Worm (Caenorhabditis elegans) whole organism, mixed stage, embryonic: ENCODE data around the gene ran-1.

Source experiments
- M03D4.4 ChIP-seq: sonication (generic microtip); optimal IDR thresholded peaks from 2 replicates; lab custom pipeline; 2017; ENCODE audit warnings: mild to moderate bottlenecking, missing genetic modification characterization, missing compliant biosample characterization
- bed-3 ChIP-seq: fragments of 200-800 bp; sonication (Bioruptor generic); optimal IDR thresholded peaks from 3 replicates; lab custom pipeline; 2018; ENCODE audit warnings: mild to moderate bottlenecking, missing genetic modification characterization, moderate library complexity, missing compliant biosample characterization
- blmp-1 ChIP-seq: fragments of 150-350 bp; optimal IDR thresholded peaks from 2 replicates; lab custom pipeline; 2014; ENCODE audit warnings: missing biosample characterization, missing genetic modification characterization
- ceh-39 ChIP-seq: fragments of 150-350 bp; optimal IDR thresholded peaks from 2 replicates; lab custom pipeline; 2014; ENCODE audit warnings: missing biosample characterization, missing genetic modification characterization
- ceh-43 ChIP-seq: fragments of 200-800 bp; sonication (Bioruptor generic); optimal IDR thresholded peaks from 2 replicates; lab custom pipeline; 2018; ENCODE audit warnings: mild to moderate bottlenecking, missing genetic modification characterization, moderate library complexity, missing compliant biosample characterization
- ceh-83 ChIP-seq: fragments of 200-800 bp; sonication (Bioruptor generic); optimal IDR thresholded peaks from 2 replicates; lab custom pipeline; 2018; ENCODE audit warnings: mild to moderate bottlenecking, missing genetic modification characterization, missing compliant biosample characterization
- ces-1 ChIP-seq: fragments of 150-350 bp; optimal IDR thresholded peaks from 2 replicates; lab custom pipeline; 2014; ENCODE audit warnings: missing biosample characterization, missing genetic modification reagents, missing genetic modification characterization
- cnd-1 ChIP-seq: fragments of 200-800 bp; sonication (Bioruptor generic); optimal IDR thresholded peaks from 2 replicates; lab custom pipeline; 2018; ENCODE audit warnings: mild to moderate bottlenecking, missing genetic modification characterization, missing compliant biosample characterization
- drap-1 ChIP-seq: fragments of 200-800 bp; sonication (Bioruptor generic); optimal IDR thresholded peaks from 3 replicates; lab custom pipeline; 2018; ENCODE audit warnings: mild to moderate bottlenecking, missing genetic modification characterization, missing compliant biosample characterization
- elt-1 ChIP-seq: sonication (generic microtip); optimal IDR thresholded peaks from 2 replicates; lab custom pipeline; 2017; ENCODE audit warnings: missing genetic modification characterization, mild to moderate bottlenecking, missing compliant biosample characterization, antibody characterized with exemption, moderate library complexity, borderline replicate concordance; ENCODE audit not compliant: insufficient read depth
- elt-3 ChIP-seq: fragments of 150-350 bp; optimal IDR thresholded peaks from 2 replicates; lab custom pipeline; 2014; ENCODE audit warnings: missing biosample characterization, missing genetic modification characterization
- flh-1 ChIP-seq: fragments of 200-800 bp; sonication (Bioruptor generic); optimal IDR thresholded peaks from 2 replicates; lab custom pipeline; 2018; ENCODE audit warnings: mild to moderate bottlenecking, missing genetic modification characterization, moderate library complexity, missing compliant biosample characterization
- ham-2 ChIP-seq: fragments of 200-800 bp; sonication (Bioruptor generic); optimal IDR thresholded peaks from 2 replicates; lab custom pipeline; 2018; ENCODE audit warnings: mild to moderate bottlenecking, missing genetic modification characterization, missing compliant biosample characterization
- hlh-1 ChIP-seq: fragments of 150-350 bp; optimal IDR thresholded peaks from 2 replicates; lab custom pipeline; 2014; ENCODE audit warnings: missing biosample characterization, missing genetic modification reagents, missing genetic modification characterization
- lin-13 ChIP-seq: fragments of 150-350 bp; optimal IDR thresholded peaks from 2 replicates; lab custom pipeline; 2014; ENCODE audit warnings: missing biosample characterization, missing genetic modification characterization
- lin-32 ChIP-seq: fragments of 200-800 bp; sonication (Bioruptor generic); optimal IDR thresholded peaks from 2 replicates; lab custom pipeline; 2018; ENCODE audit warnings: mild to moderate bottlenecking, missing genetic modification characterization, missing compliant biosample characterization
- lsy-2 ChIP-seq: fragments of 150-350 bp; optimal IDR thresholded peaks from 2 replicates; lab custom pipeline; 2014; ENCODE audit warnings: missing biosample characterization, missing genetic modification characterization
- mab-5 ChIP-seq: fragments of 150-350 bp; optimal IDR thresholded peaks from 2 replicates; lab custom pipeline; 2014; ENCODE audit warnings: missing biosample characterization, missing genetic modification characterization
- mep-1 ChIP-seq: fragments of 150-350 bp; optimal IDR thresholded peaks from 2 replicates; lab custom pipeline; 2017; ENCODE audit warnings: missing biosample characterization, missing genetic modification reagents, missing genetic modification characterization, inconsistent platforms
- mls-2 ChIP-seq: sonication (generic microtip); optimal IDR thresholded peaks from 2 replicates; lab custom pipeline; 2016; ENCODE audit warnings: mild to moderate bottlenecking, missing genetic modification characterization, moderate library complexity, missing compliant biosample characterization
- nhr-12 ChIP-seq: fragments of 150-350 bp; optimal IDR thresholded peaks from 2 replicates; lab custom pipeline; 2014; ENCODE audit warnings: missing biosample characterization, missing genetic modification characterization
- nhr-2 ChIP-seq: fragments of 150-350 bp; optimal IDR thresholded peaks from 2 replicates; lab custom pipeline; 2014; ENCODE audit warnings: missing biosample characterization, missing genetic modification characterization
- nhr-237 ChIP-seq: fragments of 150-350 bp; optimal IDR thresholded peaks from 2 replicates; lab custom pipeline; 2014; ENCODE audit warnings: missing biosample characterization, missing genetic modification characterization
- nhr-28 ChIP-seq: fragments of 150-350 bp; optimal IDR thresholded peaks from 2 replicates; lab custom pipeline; 2014; ENCODE audit warnings: missing biosample characterization, missing genetic modification characterization
- nhr-76 ChIP-seq: sonication (generic microtip); optimal IDR thresholded peaks from 2 replicates; lab custom pipeline; 2017; ENCODE audit warnings: missing biosample characterization, missing genetic modification characterization
- pha-4 ChIP-seq: fragments of 150-350 bp; optimal IDR thresholded peaks from 2 replicates; lab custom pipeline; 2018; ENCODE audit warnings: missing biosample characterization, missing genetic modification reagents, missing genetic modification characterization
- sem-2 ChIP-seq: fragments of 200-800 bp; sonication (Bioruptor generic); optimal IDR thresholded peaks from 2 replicates; lab custom pipeline; 2018; ENCODE audit warnings: mild to moderate bottlenecking, missing genetic modification characterization, missing compliant biosample characterization
- snpc-4 ChIP-seq: fragments of 150-350 bp; optimal IDR thresholded peaks from 2 replicates; lab custom pipeline; 2014; ENCODE audit warnings: missing biosample characterization, missing genetic modification characterization
- sptf-1 ChIP-seq: sonication (generic microtip); optimal IDR thresholded peaks from 2 replicates; lab custom pipeline; 2017; ENCODE audit warnings: mild to moderate bottlenecking, missing genetic modification characterization, moderate library complexity, missing compliant biosample characterization
- tbx-8 ChIP-seq: fragments of 200-800 bp; sonication (Bioruptor generic); optimal IDR thresholded peaks from 2 replicates; lab custom pipeline; 2018; ENCODE audit warnings: mild to moderate bottlenecking, missing genetic modification characterization, moderate library complexity, missing compliant biosample characterization
- unc-120 ChIP-seq: sonication (generic microtip); optimal IDR thresholded peaks from 2 replicates; lab custom pipeline; 2017; ENCODE audit warnings: missing genetic modification characterization, missing compliant biosample characterization; ENCODE audit not compliant: poor library complexity, severe bottlenecking
- unc-39 ChIP-seq: fragments of 150-350 bp; optimal IDR thresholded peaks from 2 replicates; lab custom pipeline; 2014; ENCODE audit warnings: missing biosample characterization, missing genetic modification characterization
- unc-62 ChIP-seq: fragments of 150-350 bp; optimal IDR thresholded peaks from 2 replicates; lab custom pipeline; 2014; ENCODE audit warnings: missing biosample characterization, missing genetic modification reagents, missing genetic modification characterization
- zip-8 ChIP-seq: fragments of 150-350 bp; optimal IDR thresholded peaks from 2 replicates; lab custom pipeline; 2014; ENCODE audit warnings: missing biosample characterization, missing genetic modification characterization
- ztf-11 ChIP-seq: fragments of 150-350 bp; optimal IDR thresholded peaks from 2 replicates; lab custom pipeline; 2014; ENCODE audit warnings: missing biosample characterization, missing genetic modification characterization

The ran-1 gene

DNA sequence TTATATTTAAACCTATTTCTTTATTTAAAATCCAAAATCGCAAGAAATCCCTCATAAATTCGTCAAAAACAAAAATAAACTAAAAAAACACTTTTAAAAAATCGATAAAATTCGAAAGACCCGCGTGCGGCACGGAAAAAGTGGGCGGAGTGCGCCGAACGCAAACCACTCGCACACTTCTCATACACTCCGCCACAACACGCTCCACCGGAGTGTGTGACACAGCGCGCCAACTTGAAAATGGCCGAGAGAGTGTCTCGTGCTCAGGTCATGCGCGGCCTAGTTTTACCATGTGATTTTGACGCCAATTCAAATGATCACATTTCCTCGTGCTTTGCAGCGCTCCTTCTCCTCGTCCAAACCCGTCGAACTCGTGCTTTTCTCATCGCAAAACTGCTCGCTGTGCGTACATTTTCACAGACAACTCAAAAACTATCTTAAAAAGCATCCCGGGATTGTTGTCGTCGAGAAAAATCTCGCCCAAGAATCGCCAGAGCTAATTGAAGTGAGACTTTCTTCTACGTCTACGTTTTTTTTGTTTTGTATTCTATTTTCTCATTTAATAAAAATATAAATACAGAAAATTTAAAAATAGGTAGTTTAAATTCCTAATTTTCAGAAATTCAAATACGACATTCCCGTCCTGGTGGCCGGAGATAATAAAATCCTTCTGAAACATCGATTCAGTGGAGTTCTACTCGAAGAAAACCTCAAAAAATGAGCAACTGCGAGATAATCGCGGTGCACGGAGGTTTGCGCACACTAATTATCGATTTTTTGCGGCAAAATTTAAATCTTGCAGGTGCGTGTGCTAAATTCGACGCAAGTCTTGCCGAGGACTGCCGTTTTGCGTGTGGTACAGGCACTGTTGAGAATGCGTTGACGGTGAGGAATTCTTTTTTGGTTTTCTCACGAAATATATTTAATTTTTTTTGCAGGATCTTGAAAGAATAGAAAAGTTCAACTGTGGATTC lies 11.8 kb upstream of the ran-1 start, which contains the start of gene tasp-1:
TSS of gene tasp-1 (plus strand) at position 258 of the 974 bp plus-strand sequence.
- peak; percentile 94 for TF ChIP-seq hlh-1
- TF ChIP-seq M03D4.4 (tag; lab: Kevin White, UChicago), result peak; percentile 98
- peak; percentile 87 for TF ChIP-seq nhr-76 (tag; lab: Kevin White, UChicago)
- peak; percentile 99 for TF ChIP-seq ceh-39 (tag; lab: Kevin White, UChicago)
- TF ChIP-seq ham-2, result peak; percentile 90
- TF ChIP-seq bed-3 (GFP tag; lab: Kevin White, UChicago), result peak; percentile 88
- peak; percentile 99 for TF ChIP-seq sptf-1 (tag; lab: Kevin White, UChicago)
- peak; percentile 100 for TF ChIP-seq mep-1
- TF ChIP-seq drap-1 (GFP tag; lab: Kevin White, UChicago), result peak; percentile 99
- peak; percentile 93 for TF ChIP-seq ceh-83 (GFP tag; lab: Kevin White, UChicago)
- peak; percentile 93 for TF ChIP-seq ceh-43 (GFP tag; lab: Kevin White, UChicago)
- TF ChIP-seq flh-1 (GFP tag; lab: Kevin White, UChicago), result peak; percentile 73
- peak; percentile 99 for TF ChIP-seq ztf-11 (tag; lab: Kevin White, UChicago)
- peak; percentile 91 for TF ChIP-seq nhr-28
- TF ChIP-seq blmp-1 (tag; lab: Kevin White, UChicago), result peak; percentile 72
- TF ChIP-seq cnd-1 (tag; lab: Kevin White, UChicago), result peak; percentile 98
- TF ChIP-seq sem-2, result peak; percentile 74
- TF ChIP-seq lin-13 (tag; lab: Kevin White, UChicago), result peak; percentile 100
- TF ChIP-seq snpc-4 (tag; lab: Kevin White, UChicago), result no peak
- TF ChIP-seq unc-120 (tag; lab: Kevin White, UChicago), result peak; percentile 97
- peak; percentile 99 for TF ChIP-seq nhr-12 (tag; lab: Kevin White, UChicago)
- peak; percentile 96 for TF ChIP-seq unc-62 (GFP tag; lab: Kevin White, UChicago)
- peak; percentile 94 for TF ChIP-seq lsy-2
- TF ChIP-seq elt-3 (tag; lab: Kevin White, UChicago), result peak; percentile 88
- TF ChIP-seq nhr-237 (tag; lab: Kevin White, UChicago), result peak; percentile 99
- TF ChIP-seq lin-32, result peak; percentile 87
- TF ChIP-seq tbx-8, result peak; percentile 97
- TF ChIP-seq unc-39 (tag; lab: Kevin White, UChicago), result peak; percentile 96
- peak; percentile 72 for TF ChIP-seq elt-1 (tag; lab: Kevin White, UChicago)
- TF ChIP-seq mls-2 (tag; lab: Kevin White, UChicago), result peak; percentile 99
- peak; percentile 91 for TF ChIP-seq ces-1 (GFP tag; lab: Kevin White, UChicago)
- TF ChIP-seq nhr-2 (tag; lab: Kevin White, UChicago), result peak; percentile 71
- TF ChIP-seq mab-5 (tag; lab: Kevin White, UChicago), result peak; percentile 81
- no peak for TF ChIP-seq zip-8 (tag; lab: Kevin White, UChicago)
- peak; percentile 100 for TF ChIP-seq pha-4

ce11 chrIII:10758422-10758821 lies 10.9 kb upstream of the ran-1 start, which contains the start of gene K01G5.10:
Gene K01G5.10, minus strand, starts transcription at chrIII:10758522.
- no peak for TF ChIP-seq ceh-83 (GFP tag; lab: Kevin White, UChicago)
- no peak for TF ChIP-seq cnd-1 (tag; lab: Kevin White, UChicago)
- TF ChIP-seq drap-1 (GFP tag; lab: Kevin White, UChicago), result no peak
- TF ChIP-seq ceh-39 (tag; lab: Kevin White, UChicago), result no peak
- TF ChIP-seq snpc-4 (tag; lab: Kevin White, UChicago), result no peak
- no peak for TF ChIP-seq nhr-2 (tag; lab: Kevin White, UChicago)
- TF ChIP-seq sptf-1 (tag; lab: Kevin White, UChicago), result no peak
- no peak for TF ChIP-seq flh-1 (GFP tag; lab: Kevin White, UChicago)
- no peak for TF ChIP-seq unc-62 (GFP tag; lab: Kevin White, UChicago)
- TF ChIP-seq unc-39 (tag; lab: Kevin White, UChicago), result no peak
- TF ChIP-seq zip-8 (tag; lab: Kevin White, UChicago), result no peak
- TF ChIP-seq mab-5 (tag; lab: Kevin White, UChicago), result no peak
- no peak for TF ChIP-seq M03D4.4 (tag; lab: Kevin White, UChicago)
- no peak for TF ChIP-seq lin-13 (tag; lab: Kevin White, UChicago)
- no peak for TF ChIP-seq nhr-76 (tag; lab: Kevin White, UChicago)
- no peak for TF ChIP-seq elt-1 (tag; lab: Kevin White, UChicago)
- TF ChIP-seq ces-1 (GFP tag; lab: Kevin White, UChicago), result no peak
- no peak for TF ChIP-seq lsy-2
- TF ChIP-seq pha-4, result no peak
- TF ChIP-seq nhr-28, result no peak
